Fruit fly (Drosophila melanogaster) Kc167 (cell line): ENCODE results near the gene eca.

Source experiments
- h ChIP-seq: fragments of >200 bp; optimal IDR thresholded peaks from 3 replicates; lab custom pipeline; 2018; ENCODE audit warnings: missing external identifiers
- psq ChIP-seq: fragments of >200 bp; optimal IDR thresholded peaks from 2 replicates; lab custom pipeline; 2017; ENCODE audit warnings: missing external identifiers
- ttk ChIP-seq: sonication (Bioruptor generic); optimal IDR thresholded peaks from 2 replicates; lab custom pipeline; 2017; ENCODE audit warnings: missing external identifiers

DNA sequence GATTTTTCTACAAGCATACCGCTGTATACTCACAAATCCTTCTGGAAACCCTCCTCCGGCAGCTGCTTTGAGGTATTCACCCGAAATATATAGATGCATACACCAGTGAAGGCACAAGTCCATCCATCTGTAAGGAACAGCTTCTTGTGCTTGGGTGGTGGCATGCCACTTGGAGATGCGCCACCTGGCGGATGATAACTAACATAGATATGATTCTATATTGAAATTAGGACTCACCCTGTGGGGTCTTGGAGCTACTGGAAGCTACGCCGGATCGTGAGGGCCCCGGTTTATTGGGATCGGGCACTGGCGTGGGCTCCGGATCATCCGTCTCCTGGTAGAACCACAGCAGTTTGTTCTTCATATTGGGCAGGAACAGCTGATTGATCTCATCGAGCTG, 12.1 kb downstream of the eca start:
- no peak for TF ChIP-seq ttk
- no peak for TF ChIP-seq h (lab: Kevin White, UChicago)
- TF ChIP-seq psq = no peak
